Fruit fly (Drosophila melanogaster) whole organism, prepupa: Measurements from ENCODE around the gene CG31068.
A peak's percentile ranks its signal among the peaks of the same experiment; 100 is the strongest.

Source experiments
- CG10669 ChIP-seq: fragments of 200-800 bp; sonication (Bioruptor generic); optimal IDR thresholded peaks from 3 replicates; lab custom pipeline; 2018; ENCODE audit warnings: missing biosample characterization, mild to moderate bottlenecking, missing genetic modification characterization, moderate library complexity
- CG11294 ChIP-seq: fragments of 200-800 bp; sonication (Bioruptor generic); IDR thresholded peaks from 2 replicates; pipeline ENCODE4 v1.3.6; 2022; ENCODE audit warnings: missing biosample characterization, missing genetic modification characterization
- CG11902 ChIP-seq: fragments of 200-800 bp; sonication (Bioruptor generic); optimal IDR thresholded peaks from 3 replicates; lab custom pipeline; 2016; ENCODE audit warnings: missing biosample characterization, missing genetic modification characterization
- CG15336 ChIP-seq: fragments of 200-800 bp; sonication (Bioruptor generic); IDR thresholded peaks from 2 replicates; pipeline ENCODE4 v1.3.6; 2022; ENCODE audit warnings: missing biosample characterization, missing genetic modification characterization
- CG1621 ChIP-seq: fragments of 200-800 bp; sonication (Bioruptor generic); optimal IDR thresholded peaks from 3 replicates; lab custom pipeline; 2018; ENCODE audit warnings: missing biosample characterization, mild to moderate bottlenecking, missing genetic modification characterization
- CG31627 ChIP-seq: fragments of 200-800 bp; sonication (Bioruptor generic); optimal IDR thresholded peaks from 3 replicates; lab custom pipeline; 2016; ENCODE audit warnings: missing biosample characterization, missing genetic modification characterization
- CG3919 ChIP-seq: fragments of 200-800 bp; sonication (Bioruptor generic); optimal IDR thresholded peaks from 3 replicates; lab custom pipeline; 2016; ENCODE audit warnings: missing biosample characterization, missing genetic modification characterization
- CG4318 ChIP-seq: fragments of 200-800 bp; sonication (Bioruptor generic); optimal IDR thresholded peaks from 3 replicates; lab custom pipeline; 2017; ENCODE audit warnings: missing biosample characterization, mild to moderate bottlenecking, missing genetic modification characterization
- CG6163 ChIP-seq: fragments of 200-800 bp; sonication (Bioruptor generic); IDR thresholded peaks from 3 replicates; pipeline ENCODE4 v1.3.6; 2022; ENCODE audit warnings: missing biosample characterization, missing genetic modification characterization
- CG6276 ChIP-seq: fragments of 200-800 bp; sonication (Bioruptor generic); optimal IDR thresholded peaks from 2 replicates; lab custom pipeline; 2017; ENCODE audit warnings: missing biosample characterization, mild to moderate bottlenecking, missing genetic modification characterization
- CG6792 ChIP-seq: fragments of 200-800 bp; sonication (Bioruptor generic); optimal IDR thresholded peaks from 3 replicates; lab custom pipeline; 2016; ENCODE audit warnings: missing biosample characterization, missing genetic modification characterization
- CG6808 ChIP-seq: fragments of 200-800 bp; sonication (Bioruptor generic); optimal IDR thresholded peaks from 3 replicates; lab custom pipeline; 2017; ENCODE audit warnings: missing biosample characterization, missing genetic modification characterization, mild to moderate bottlenecking, moderate library complexity, missing genetic modification reagents
- CG6854 ChIP-seq: fragments of 200-800 bp; sonication (Bioruptor generic); optimal IDR thresholded peaks from 2 replicates; lab custom pipeline; 2017; ENCODE audit warnings: missing biosample characterization, mild to moderate bottlenecking, missing genetic modification characterization
- CG7368 ChIP-seq: fragments of 200-800 bp; sonication (Bioruptor generic); optimal IDR thresholded peaks from 3 replicates; lab custom pipeline; 2016; ENCODE audit warnings: missing biosample characterization, missing genetic modification characterization
- CG8119 ChIP-seq: fragments of 200-800 bp; sonication (Bioruptor generic); IDR thresholded peaks from 3 replicates; pipeline ENCODE4 v1.3.6; 2022; ENCODE audit warnings: missing biosample characterization, missing genetic modification characterization
- CG8319 ChIP-seq: fragments of 200-800 bp; sonication (Bioruptor generic); optimal IDR thresholded peaks from 3 replicates; lab custom pipeline; 2016; ENCODE audit warnings: missing biosample characterization, missing genetic modification characterization
- CG9139 ChIP-seq: fragments of 200-800 bp; sonication (Bioruptor generic); optimal IDR thresholded peaks from 3 replicates; lab custom pipeline; 2017; ENCODE audit warnings: missing biosample characterization, mild to moderate bottlenecking, missing genetic modification characterization
- Eip75B ChIP-seq: fragments of 200-800 bp; sonication (Bioruptor generic); optimal IDR thresholded peaks from 3 replicates; lab custom pipeline; 2016; ENCODE audit warnings: missing biosample characterization, missing genetic modification characterization
- Eip78C ChIP-seq: fragments of 200-800 bp; sonication (Bioruptor generic); peaks from one replicate; lab custom pipeline; 2016; ENCODE audit warnings: missing biosample characterization, missing genetic modification characterization
- Eip93F ChIP-seq: fragments of 200-800 bp; sonication (Bioruptor generic); optimal IDR thresholded peaks from 2 replicates; lab custom pipeline; 2016; ENCODE audit warnings: missing biosample characterization, mild to moderate bottlenecking, missing genetic modification characterization
- Ets21C ChIP-seq: fragments of 200-800 bp; sonication (Bioruptor generic); optimal IDR thresholded peaks from 3 replicates; lab custom pipeline; 2016; ENCODE audit warnings: missing biosample characterization, missing genetic modification characterization
- Gug ChIP-seq: fragments of 200-800 bp; sonication (Bioruptor generic); IDR thresholded peaks from 2 replicates; pipeline ENCODE4 v1.3.6; 2022; ENCODE audit warnings: missing biosample characterization, missing genetic modification characterization
- Hr38 ChIP-seq: sonication (Bioruptor generic); optimal IDR thresholded peaks from 2 replicates; lab custom pipeline; 2016; ENCODE audit warnings: missing biosample characterization, missing genetic modification characterization
- Hr39 ChIP-seq: fragments of 200-800 bp; sonication (Bioruptor generic); optimal IDR thresholded peaks from 2 replicates; lab custom pipeline; 2016; ENCODE audit warnings: missing biosample characterization, missing genetic modification characterization
- Hr4 ChIP-seq: fragments of 200-800 bp; sonication (Bioruptor generic); optimal IDR thresholded peaks from 3 replicates; lab custom pipeline; 2016; ENCODE audit warnings: missing biosample characterization, missing genetic modification characterization
- Lpt ChIP-seq: fragments of 200-800 bp; sonication (Bioruptor generic); optimal IDR thresholded peaks from 3 replicates; lab custom pipeline; 2016; ENCODE audit warnings: missing biosample characterization, missing genetic modification characterization
- OdsH ChIP-seq: fragments of 200-800 bp; sonication (Bioruptor generic); optimal IDR thresholded peaks from 3 replicates; lab custom pipeline; 2016; ENCODE audit warnings: missing biosample characterization, missing genetic modification characterization
- Smox ChIP-seq: fragments of 200-800 bp; sonication (Bioruptor generic); optimal IDR thresholded peaks from 3 replicates; lab custom pipeline; 2016; ENCODE audit warnings: missing biosample characterization, missing genetic modification characterization
- Sox102F ChIP-seq: fragments of 200-800 bp; sonication (Bioruptor generic); optimal IDR thresholded peaks from 2 replicates; lab custom pipeline; 2016; ENCODE audit warnings: missing biosample characterization, mild to moderate bottlenecking, missing genetic modification characterization
- Sox14 ChIP-seq: fragments of 200-800 bp; sonication (Bioruptor generic); optimal IDR thresholded peaks from 3 replicates; lab custom pipeline; 2016; ENCODE audit warnings: missing biosample characterization, missing genetic modification characterization
- Sox15 ChIP-seq: fragments of 200-800 bp; sonication (Bioruptor generic); optimal IDR thresholded peaks from 3 replicates; lab custom pipeline; 2016; ENCODE audit warnings: missing biosample characterization, missing genetic modification characterization
- acj6 ChIP-seq: fragments of 200-800 bp; sonication (Bioruptor generic); optimal IDR thresholded peaks from 3 replicates; lab custom pipeline; 2016; ENCODE audit warnings: missing biosample characterization, missing genetic modification characterization
- cyc ChIP-seq: fragments of 200-800 bp; sonication (Bioruptor generic); optimal IDR thresholded peaks from 3 replicates; lab custom pipeline; 2016; ENCODE audit warnings: missing biosample characterization, missing genetic modification characterization
- dac ChIP-seq: fragments of 200-800 bp; sonication (Bioruptor generic); optimal IDR thresholded peaks from 2 replicates; lab custom pipeline; 2017; ENCODE audit warnings: missing biosample characterization, mild to moderate bottlenecking, missing genetic modification characterization
- eg ChIP-seq: fragments of 200-800 bp; sonication (Bioruptor generic); IDR thresholded peaks from 3 replicates; pipeline ENCODE4 v1.3.6; 2022; ENCODE audit warnings: missing biosample characterization, missing genetic modification characterization
- fd59A ChIP-seq: fragments of 200-800 bp; sonication (Bioruptor generic); optimal IDR thresholded peaks from 2 replicates; lab custom pipeline; 2017; ENCODE audit warnings: missing biosample characterization, mild to moderate bottlenecking, missing genetic modification characterization, missing genetic modification reagents
- fd85E ChIP-seq: fragments of 200-800 bp; sonication (Bioruptor generic); optimal IDR thresholded peaks from 3 replicates; lab custom pipeline; 2016; ENCODE audit warnings: missing biosample characterization, missing genetic modification characterization
- fkh ChIP-seq: fragments of 200-800 bp; sonication (Bioruptor generic); optimal IDR thresholded peaks from 3 replicates; lab custom pipeline; 2017; ENCODE audit warnings: missing biosample characterization, mild to moderate bottlenecking, missing genetic modification characterization, moderate library complexity
- net ChIP-seq: fragments of 200-800 bp; sonication (Bioruptor generic); optimal IDR thresholded peaks from 3 replicates; lab custom pipeline; 2016; ENCODE audit warnings: missing biosample characterization, missing genetic modification characterization
- pdm3 ChIP-seq: fragments of 200-800 bp; sonication (Bioruptor generic); optimal IDR thresholded peaks from 3 replicates; lab custom pipeline; 2016; ENCODE audit warnings: missing biosample characterization, missing genetic modification characterization
- salr ChIP-seq, 2 experiments: fragments of 200-800 bp; sonication (Bioruptor generic); optimal IDR thresholded peaks; 3 replicates each; lab custom pipeline; 2016 to 2018; ENCODE audit warnings: missing biosample characterization in 2 of 2, missing genetic modification characterization in 2 of 2, mild to moderate bottlenecking in 1 of 2
- spab ChIP-seq: fragments of 200-800 bp; sonication (Bioruptor generic); optimal IDR thresholded peaks from 2 replicates; lab custom pipeline; 2017; ENCODE audit warnings: missing biosample characterization, mild to moderate bottlenecking, missing genetic modification characterization, missing genetic modification reagents
- svp ChIP-seq: fragments of 200-800 bp; sonication (Bioruptor generic); peaks from one replicate; lab custom pipeline; 2016; ENCODE audit warnings: missing biosample characterization, missing genetic modification characterization
- topi ChIP-seq: fragments of 200-800 bp; sonication (Bioruptor generic); optimal IDR thresholded peaks from 3 replicates; lab custom pipeline; 2016; ENCODE audit warnings: missing biosample characterization, missing genetic modification characterization
- vri ChIP-seq: fragments of 200-800 bp; sonication (Bioruptor generic); optimal IDR thresholded peaks from 3 replicates; lab custom pipeline; 2016; ENCODE audit warnings: missing biosample characterization, mild to moderate bottlenecking, missing genetic modification characterization

The CG31068 gene

dm6 chr3R:27222013-27222673 is 11.4 kb upstream of the CG31068 start (continued):
- TF ChIP-seq CG8319 (peak; percentile 5), Sox15 (GFP tag; lab: Kevin White, UChicago) (no peak), Sox102F (peak; percentile 23), CG31627 (peak; percentile 25), spab (GFP tag; lab: Kevin White, UChicago) (peak; percentile 46), Ets21C (GFP tag; lab: Kevin White, UChicago) (no peak), CG6854 (GFP tag; lab: Kevin White, UChicago) (no peak), CG6163 (GFP tag; lab: Robert Waterston, UW) (peak; percentile 59; the same call in 2 of the 3 replicates), OdsH (GFP tag; lab: Kevin White, UChicago) (peak; percentile 16)

dm6 chr3R:27223012-27223411 is 10.5 kb upstream of the CG31068 start:
- TF ChIP-seq CG6854 (GFP tag; lab: Kevin White, UChicago) = no peak
- TF ChIP-seq CG15336 (GFP tag; lab: Robert Waterston, UW) = no peak
- no peak for TF ChIP-seq CG6792
- TF ChIP-seq topi (GFP tag; lab: Kevin White, UChicago) = no peak
- TF ChIP-seq fd59A (GFP tag; lab: Kevin White, UChicago) = no peak
- TF ChIP-seq net (GFP tag; lab: Kevin White, UChicago) = no peak
- no peak for TF ChIP-seq vri
- TF ChIP-seq CG1621 (tag; lab: Kevin White, UChicago) = no peak

DNA sequence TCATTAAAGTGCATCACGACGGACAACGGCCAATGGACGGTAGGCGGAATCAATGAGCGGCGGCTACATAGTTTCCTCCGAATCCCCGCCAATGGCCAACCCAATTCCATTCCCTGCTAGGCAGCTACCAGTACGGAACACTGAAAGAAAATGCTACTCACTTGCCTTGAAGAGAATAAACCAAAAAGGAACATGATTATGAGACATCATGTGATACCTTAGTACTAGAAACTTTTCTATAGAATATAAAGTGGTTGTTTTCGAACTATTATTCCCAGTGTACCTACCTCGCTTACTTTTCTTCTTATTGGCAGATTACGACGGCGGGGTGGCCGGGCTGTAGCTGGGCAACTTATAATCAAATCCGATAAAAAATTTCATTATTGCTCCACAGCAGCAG is 8.8 kb upstream of the CG31068 start:
- peak; percentile 70 for TF ChIP-seq CG10669 (GFP tag; lab: Kevin White, UChicago)
- TF ChIP-seq Sox102F = peak; percentile 53
- no peak for TF ChIP-seq CG11294 (GFP tag; lab: Robert Waterston, UW)
- peak; percentile 43 for TF ChIP-seq Lpt (GFP tag; lab: Kevin White, UChicago)
- TF ChIP-seq Hr39 = peak; percentile 44
- no peak for TF ChIP-seq vri
- TF ChIP-seq Ets21C (GFP tag; lab: Kevin White, UChicago) = peak; percentile 28
- TF ChIP-seq Eip75B (GFP tag; lab: Kevin White, UChicago) = peak; percentile 70
- peak; percentile 76 for TF ChIP-seq eg (GFP tag; lab: Robert Waterston, UW)
- peak; percentile 58 for TF ChIP-seq CG8319
- peak; percentile 58 for TF ChIP-seq CG6808 (GFP tag; lab: Kevin White, UChicago)
- TF ChIP-seq Eip78C (GFP tag; lab: Kevin White, UChicago) = peak; percentile 92
- no peak for TF ChIP-seq dac (GFP tag; lab: Kevin White, UChicago)
- peak; percentile 33 for TF ChIP-seq Sox15 (GFP tag; lab: Kevin White, UChicago)
- peak; percentile 83 for TF ChIP-seq svp (GFP tag; lab: Kevin White, UChicago)
- peak; percentile 87 for TF ChIP-seq CG6163 (GFP tag; lab: Robert Waterston, UW)
- peak; percentile 61 for TF ChIP-seq CG31627
- no peak for TF ChIP-seq CG9139 (GFP tag; lab: Kevin White, UChicago)
- TF ChIP-seq spab (GFP tag; lab: Kevin White, UChicago) = peak; percentile 60
- peak; percentile 66 for TF ChIP-seq CG6276 (GFP tag; lab: Kevin White, UChicago)
- TF ChIP-seq fkh (GFP tag; lab: Kevin White, UChicago) = no peak
- TF ChIP-seq CG4318 (GFP tag; lab: Kevin White, UChicago) = no peak
- TF ChIP-seq pdm3 (GFP tag; lab: Kevin White, UChicago) = peak; percentile 61
- peak; percentile 64 for TF ChIP-seq OdsH (GFP tag; lab: Kevin White, UChicago)
- TF ChIP-seq Hr38 = no peak
- peak; percentile 42 to 46 for TF ChIP-seq salr (GFP tag; optimal IDR thresholded peaks at IDR 0.05; lab: Kevin White, UChicago)
- TF ChIP-seq Hr4 (GFP tag; lab: Kevin White, UChicago) = peak; percentile 55
- TF ChIP-seq Smox (GFP tag; lab: Kevin White, UChicago) = peak; percentile 56
- peak; percentile 75 for TF ChIP-seq CG3919 (GFP tag; lab: Kevin White, UChicago)
- no peak for TF ChIP-seq Eip93F (GFP tag; lab: Kevin White, UChicago)
- TF ChIP-seq fd59A (GFP tag; lab: Kevin White, UChicago) = peak; percentile 51
- peak; percentile 66 for TF ChIP-seq CG11902 (GFP tag; lab: Kevin White, UChicago)
- TF ChIP-seq CG15336 (GFP tag; lab: Robert Waterston, UW) = peak; percentile 70
- no peak for TF ChIP-seq CG6854 (GFP tag; lab: Kevin White, UChicago)
- peak; percentile 59 for TF ChIP-seq Sox14 (GFP tag; lab: Kevin White, UChicago)
- TF ChIP-seq CG7368 (GFP tag; lab: Kevin White, UChicago) = peak; percentile 62
- TF ChIP-seq fd85E (GFP tag; lab: Kevin White, UChicago) = no peak
- TF ChIP-seq Gug (GFP tag; lab: Robert Waterston, UW) = 0 out of 2 replicates have a peak, but pooled peaks have one; percentile 36
- peak; percentile 64 for TF ChIP-seq cyc (GFP tag; lab: Kevin White, UChicago)
- no peak for TF ChIP-seq CG8119
- peak; percentile 66 for TF ChIP-seq acj6 (GFP tag; lab: Kevin White, UChicago)
- TF ChIP-seq CG6792 = peak; percentile 67
